Worm (Caenorhabditis elegans): ENCODE data around the gene gpch-1.
A peak's percentile ranks its signal among the peaks of the same experiment; 100 is the strongest.

Gene gpch-1

DNA sequence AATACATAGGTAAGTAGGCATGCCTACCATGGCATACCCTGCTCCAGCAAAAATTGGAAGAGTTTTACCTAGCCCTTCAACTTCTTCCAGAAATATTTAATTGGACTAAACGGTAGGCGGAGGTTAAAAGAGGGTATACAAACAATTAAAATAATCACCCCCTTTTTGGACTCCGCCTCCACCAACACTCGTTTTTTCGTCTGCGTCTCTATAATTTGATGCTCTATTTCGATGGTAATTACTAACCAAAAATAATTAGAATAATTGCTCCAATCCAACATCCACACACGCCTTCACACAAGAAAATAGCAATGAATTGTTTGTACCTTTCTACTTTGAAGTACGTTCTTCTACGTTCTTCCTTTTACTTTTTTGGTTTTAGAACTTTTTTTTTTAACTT, 44.4 kb downstream of the gpch-1 start:
- TF ChIP-seq ceh-31 (tag; optimal IDR thresholded peaks at IDR 0.05) (peak; percentile 66), fkh-6 (tag; optimal IDR thresholded peaks at IDR 0.05) (no peak)

DNA sequence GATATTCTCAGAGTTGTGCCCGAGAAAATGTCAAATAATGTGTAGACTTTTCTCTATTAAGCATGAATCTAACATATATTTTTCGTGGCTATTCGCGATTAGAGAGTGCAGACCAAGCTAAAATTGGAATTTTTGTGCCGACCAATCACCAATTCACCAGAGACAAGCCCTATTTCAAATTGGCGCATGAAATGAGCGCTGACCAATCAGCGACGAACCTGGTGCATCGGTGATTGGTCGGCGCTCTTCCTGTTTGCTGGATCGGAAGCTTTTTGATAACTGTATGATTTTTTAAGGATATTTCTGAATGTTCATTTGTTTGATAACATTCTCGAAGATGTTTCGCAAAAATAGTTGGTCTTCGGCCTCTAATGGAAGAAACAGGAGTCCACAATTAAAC, 45.0 kb downstream of the gpch-1 start:
- TF ChIP-seq fkh-10 (GFP tag; optimal IDR thresholded peaks at IDR 0.05): no peak
- no peak for TF ChIP-seq ceh-48 (tag; optimal IDR thresholded peaks at IDR 0.05)
- no peak for TF ChIP-seq pqm-1 (tag; optimal IDR thresholded peaks at IDR 0.05)
- no peak for TF ChIP-seq unc-55 (GFP tag; optimal IDR thresholded peaks at IDR 0.05)
- TF ChIP-seq nfya-1 (tag; optimal IDR thresholded peaks at IDR 0.05): peak; percentile 91
- no peak for TF ChIP-seq unc-86 (tag; optimal IDR thresholded peaks at IDR 0.05)

ce11 chrIII:4453768-4454167, 45.4 kb downstream of the gpch-1 start:
- no peak for TF ChIP-seq lim-6 (tag; optimal IDR thresholded peaks at IDR 0.05)
- no peak for TF ChIP-seq unc-55 (GFP tag; optimal IDR thresholded peaks at IDR 0.05)
- TF ChIP-seq pha-2 (tag; optimal IDR thresholded peaks at IDR 0.05): no peak

DNA sequence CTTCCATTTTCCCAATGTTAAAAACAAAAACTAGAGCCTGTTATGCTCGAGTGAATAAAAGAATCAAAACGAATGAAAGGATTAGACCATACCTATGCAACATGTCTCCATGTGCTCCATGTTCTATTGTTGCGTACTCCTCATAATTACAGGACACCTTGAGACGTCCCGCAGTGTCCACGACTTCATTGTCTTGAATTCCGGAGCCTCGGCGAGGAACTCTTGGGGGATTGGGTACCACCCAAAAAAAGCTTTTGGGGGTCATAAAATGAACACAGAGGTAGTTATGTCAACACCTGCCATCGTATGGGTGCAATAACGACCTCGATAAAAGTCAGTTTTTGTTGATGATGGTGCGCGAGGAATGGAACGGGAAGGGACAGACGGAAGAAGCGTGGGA, 46.6 kb downstream of the gpch-1 start:
- TF ChIP-seq pha-2 (tag; optimal IDR thresholded peaks at IDR 0.05): no peak
- peak; percentile 50 for TF ChIP-seq ref-2 (tag; optimal IDR thresholded peaks at IDR 0.05)

- TF ChIP-seq pros-1 (tag; optimal IDR thresholded peaks at IDR 0.05) (no peak), mec-3 (tag; optimal IDR thresholded peaks at IDR 0.05; ENCODE audit: borderline replicate concordance) (no peak), ahr-1 (tag; optimal IDR thresholded peaks at IDR 0.05) (no peak), ztf-16 (tag; optimal IDR thresholded peaks at IDR 0.05) (no peak), fax-1 (tag; optimal IDR thresholded peaks at IDR 0.05) (no peak), hlh-8 (tag; optimal IDR thresholded peaks at IDR 0.05) (no peak), eyg-1 (tag; optimal IDR thresholded peaks at IDR 0.05) (no peak), K02D7.2 (tag; optimal IDR thresholded peaks at IDR 0.05) (no peak), F13H6.1 (tag; optimal IDR thresholded peaks at IDR 0.05) (peak; percentile 14), hlh-15 (tag; optimal IDR thresholded peaks at IDR 0.05) (no peak), ceh-22 (tag; optimal IDR thresholded peaks at IDR 0.05) (no peak), nfya-1 (tag; optimal IDR thresholded peaks at IDR 0.05) (peak; percentile 16), unc-55 (GFP tag; optimal IDR thresholded peaks at IDR 0.05) (no peak), odd-2 (tag; optimal IDR thresholded peaks at IDR 0.05) (no peak), elt-4 (tag; optimal IDR thresholded peaks at IDR 0.05) (no peak), ttx-3 (tag; optimal IDR thresholded peaks at IDR 0.05) (no peak), ceh-19 (GFP tag; optimal IDR thresholded peaks at IDR 0.05) (no peak), gmeb-2 (tag; optimal IDR thresholded peaks at IDR 0.05) (no peak), ceh-31 (tag; optimal IDR thresholded peaks at IDR 0.05) (no peak), nhr-232 (tag; optimal IDR thresholded peaks at IDR 0.05) (no peak), ref-2 (tag; optimal IDR thresholded peaks at IDR 0.05) (peak; percentile 20), C08G9.2 (tag; optimal IDR thresholded peaks at IDR 0.05) (no peak), unc-86 (tag; optimal IDR thresholded peaks at IDR 0.05) (no peak), sdc-2 (tag; optimal IDR thresholded peaks at IDR 0.05) (no peak), npax-4 (tag; optimal IDR thresholded peaks at IDR 0.05) (no peak), ama-1 (optimal IDR thresholded peaks at IDR 0.05) (no peak)
These were observed 48.2 kb downstream of the gpch-1 start for ce11 chrIII:4456579-4456978.

ce11 chrIII:4460242-4460641, 51.9 kb downstream of the gpch-1 start:
- TF ChIP-seq ttx-3 (tag; optimal IDR thresholded peaks at IDR 0.05) (no peak), gmeb-2 (tag; optimal IDR thresholded peaks at IDR 0.05) (no peak), Y22D7AL.16 (tag; optimal IDR thresholded peaks at IDR 0.05) (no peak), K02D7.2 (tag; optimal IDR thresholded peaks at IDR 0.05) (no peak), ztf-16 (tag; optimal IDR thresholded peaks at IDR 0.05) (no peak), nhr-232 (tag; optimal IDR thresholded peaks at IDR 0.05) (no peak), ceh-6 (GFP tag; optimal IDR thresholded peaks at IDR 0.05) (no peak)

Measured in whole organism, late embryonic.